Fruit fly (Drosophila melanogaster) S2 (cell line): Measurements from ENCODE around the gene CG32855.

ENCODE experiments used
- CG8478 ChIP-seq: fragments of >200 bp; optimal IDR thresholded peaks from 2 replicates; lab custom pipeline; 2018
- CTCF ChIP-seq, 2 experiments: fragments of >200 bp; optimal IDR thresholded peaks; 2 replicates each; lab custom pipeline; 2018

dm6 chr3R:16033727-16034126, 47.1 kb downstream of the CG32855 start:
- TF ChIP-seq CTCF (optimal IDR thresholded peaks at IDR 0.05; lab: Kevin White, UChicago): no peak
- no peak for TF ChIP-seq CG8478 (lab: Kevin White, UChicago)
